Worm (Caenorhabditis elegans) whole organism, L2 larva: ENCODE measurements around the gene C32A9.1.

Experiments used
- ZK546.5 ChIP-seq: sonication (generic microtip); optimal IDR thresholded peaks from 2 replicates; lab custom pipeline; 2017; ENCODE audit warnings: missing biosample characterization, missing genetic modification characterization
- fos-1 ChIP-seq: fragments of 150-350 bp; optimal IDR thresholded peaks from 2 replicates; lab custom pipeline; 2014; ENCODE audit warnings: missing biosample characterization, missing genetic modification characterization
- lin-11 ChIP-seq: fragments of 150-350 bp; sonication (generic microtip); optimal IDR thresholded peaks from 2 replicates; lab custom pipeline; 2014; ENCODE audit warnings: missing biosample characterization, missing genetic modification characterization, inconsistent platforms, mixed read lengths
- lin-39 ChIP-seq: fragments of 150-350 bp; optimal IDR thresholded peaks from 2 replicates; lab custom pipeline; 2014; ENCODE audit warnings: missing biosample characterization, missing genetic modification reagents, missing genetic modification characterization
- lsy-2 ChIP-seq, 2 experiments: fragments of 150-350 bp in 1 of 2; sonication (generic microtip) in 1 of 2; optimal IDR thresholded peaks; 2 replicates each; lab custom pipeline; 2014 to 2017; ENCODE audit warnings: missing biosample characterization in 2 of 2, missing genetic modification characterization in 2 of 2
- nhr-237 ChIP-seq: fragments of 150-350 bp; optimal IDR thresholded peaks from 2 replicates; lab custom pipeline; 2014; ENCODE audit warnings: missing biosample characterization, missing genetic modification characterization
- nhr-77 ChIP-seq: fragments of 150-350 bp; optimal IDR thresholded peaks from 2 replicates; lab custom pipeline; 2014; ENCODE audit warnings: missing biosample characterization, missing genetic modification characterization
- skn-1 ChIP-seq: sonication (generic microtip); optimal IDR thresholded peaks from 2 replicates; lab custom pipeline; 2017; ENCODE audit warnings: missing biosample characterization, missing genetic modification characterization
- sma-9 ChIP-seq, 2 experiments: fragments of 150-350 bp in 1 of 2; sonication (generic microtip) in 1 of 2; optimal IDR thresholded peaks; 2 replicates each; lab custom pipeline; 2014 to 2016; ENCODE audit warnings: missing genetic modification characterization in 2 of 2, mild to moderate bottlenecking in 1 of 2, missing biosample characterization in 1 of 2, missing compliant biosample characterization in 1 of 2, missing genetic modification reagents in 1 of 2, moderate library complexity in 1 of 2
- unc-39 ChIP-seq: fragments of 150-350 bp; optimal IDR thresholded peaks from 2 replicates; lab custom pipeline; 2014; ENCODE audit warnings: missing biosample characterization, missing genetic modification characterization
- unc-55 ChIP-seq: fragments of 150-350 bp; sonication (generic microtip); optimal IDR thresholded peaks from 3 replicates; lab custom pipeline; 2014; ENCODE audit warnings: missing biosample characterization, missing genetic modification reagents, missing genetic modification characterization
- unc-62 ChIP-seq: fragments of 150-350 bp; optimal IDR thresholded peaks from 2 replicates; lab custom pipeline; 2014; ENCODE audit warnings: missing biosample characterization, missing genetic modification reagents, missing genetic modification characterization

DNA sequence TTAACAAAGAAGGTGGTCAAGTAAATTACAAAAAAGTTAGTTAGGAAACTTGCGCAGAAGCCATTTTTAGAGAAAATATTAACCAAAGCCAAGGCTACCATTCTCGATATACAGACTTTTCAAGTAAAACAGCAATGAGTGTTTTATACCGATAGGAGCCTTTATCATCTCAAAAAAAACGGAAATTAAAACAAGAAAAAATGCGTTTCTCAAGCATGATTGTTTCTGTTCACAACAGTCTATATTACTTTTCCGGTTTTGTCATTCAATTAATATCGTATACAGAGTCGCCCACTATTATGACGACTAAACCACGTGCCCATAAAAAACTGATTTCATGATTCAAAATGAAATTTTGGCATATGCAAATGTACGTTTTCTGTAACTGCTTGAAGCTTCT is 19.0 kb downstream of the C32A9.1 start, which contains the start of gene str-74:
- TF ChIP-seq unc-62 (no peak), unc-55 (no peak), nhr-77 (no peak), sma-9 (GFP tag; optimal IDR thresholded peaks at IDR 0.05; lab: Kevin White, UChicago) (no peak), sma-9 (tag; optimal IDR thresholded peaks at IDR 0.05; lab: Kevin White, UChicago) (no peak), skn-1 (no peak), fos-1 (tag; lab: Kevin White, UChicago) (no peak), nhr-237 (no peak), ZK546.5 (tag; lab: Kevin White, UChicago) (no peak), lin-39 (tag; lab: Kevin White, UChicago) (no peak), lsy-2 (tag; optimal IDR thresholded peaks at IDR 0.05; lab: Kevin White, UChicago) (no peak), lin-11 (tag; lab: Kevin White, UChicago) (no peak), unc-39 (tag; lab: Kevin White, UChicago) (no peak)
